Worm (Caenorhabditis elegans) whole organism, early embryonic: ENCODE results near the gene K08B5.1.
A peak's percentile ranks its signal among the peaks of the same experiment; 100 is the strongest.
"Not testable (repeated sequence)": the region's sequence is repeated elsewhere in the genome, so short reads cannot be mapped to it uniquely, and the experiment has no call there.

ENCODE experiments used
- B0310.2 ChIP-seq: sonication (generic microtip); optimal IDR thresholded peaks from 2 replicates; lab custom pipeline; 2016; ENCODE audit warnings: mild to moderate bottlenecking, missing genetic modification characterization, missing compliant biosample characterization
- F13C5.2 ChIP-seq: sonication (generic microtip); optimal IDR thresholded peaks from 2 replicates; lab custom pipeline; 2017; ENCODE audit warnings: mild to moderate bottlenecking, missing genetic modification characterization, inconsistent platforms, missing compliant biosample characterization
- aly-1 ChIP-seq: sonication (generic microtip); optimal IDR thresholded peaks from 2 replicates; lab custom pipeline; 2016; ENCODE audit warnings: missing genetic modification characterization, missing compliant biosample characterization
- ama-1 ChIP-seq: fragments of 150-350 bp; optimal IDR thresholded peaks from 2 replicates; lab custom pipeline; 2014
- ceh-13 ChIP-seq: fragments of 200-800 bp; sonication (Bioruptor generic); optimal IDR thresholded peaks from 2 replicates; lab custom pipeline; 2018; ENCODE audit warnings: mild to moderate bottlenecking, missing genetic modification characterization, missing compliant biosample characterization
- ceh-36 ChIP-seq: sonication (generic microtip); optimal IDR thresholded peaks from 2 replicates; lab custom pipeline; 2016; ENCODE audit warnings: missing genetic modification characterization, inconsistent platforms, missing compliant biosample characterization
- ets-7 ChIP-seq: sonication (generic microtip); optimal IDR thresholded peaks from 2 replicates; lab custom pipeline; 2016; ENCODE audit warnings: missing genotype, missing genetic modification characterization, missing compliant biosample characterization
- flt-1 ChIP-seq: fragments of 200-800 bp; sonication (Bioruptor generic); IDR thresholded peaks from 2 replicates; pipeline ENCODE4 v1.3.6; 2022; ENCODE audit warnings: missing genetic modification characterization, missing compliant biosample characterization
- hmbx-1 ChIP-seq: sonication (generic microtip); optimal IDR thresholded peaks from 2 replicates; lab custom pipeline; 2016; ENCODE audit warnings: mild to moderate bottlenecking, missing genetic modification characterization, missing compliant biosample characterization
- hmg-4 ChIP-seq: fragments of 200-800 bp; sonication (Bioruptor generic); optimal IDR thresholded peaks from 2 replicates; lab custom pipeline; 2018; ENCODE audit warnings: mild to moderate bottlenecking, missing genetic modification characterization, missing compliant biosample characterization
- hnd-1 ChIP-seq: sonication (generic microtip); optimal IDR thresholded peaks from 2 replicates; lab custom pipeline; 2016; ENCODE audit warnings: missing genetic modification characterization, missing compliant biosample characterization
- pes-1 ChIP-seq: fragments of 200-800 bp; sonication (Bioruptor generic); IDR thresholded peaks from 2 replicates; pipeline ENCODE4 v1.3.6; 2022; ENCODE audit warnings: missing genetic modification reagents, missing genetic modification characterization, missing compliant biosample characterization
- scrt-1 ChIP-seq: fragments of 200-800 bp; sonication (Bioruptor generic); IDR thresholded peaks from 2 replicates; pipeline ENCODE4 v1.3.6; 2022; ENCODE audit warnings: missing genetic modification characterization, missing compliant biosample characterization
- sea-1 ChIP-seq: fragments of 200-800 bp; sonication (Bioruptor generic); conservative IDR thresholded peaks from 2 replicates; pipeline ENCODE4 v1.3.6; 2022; ENCODE audit warnings: missing genetic modification characterization, missing compliant biosample characterization
- tbx-11 ChIP-seq: fragments of 200-800 bp; sonication (Bioruptor generic); IDR thresholded peaks from 2 replicates; pipeline ENCODE4 v1.3.6; 2022; ENCODE audit warnings: missing genetic modification characterization, missing compliant biosample characterization
- tbx-37 ChIP-seq: fragments of 200-800 bp; sonication (Bioruptor generic); conservative IDR thresholded peaks from 2 replicates; pipeline ENCODE4 v1.3.6; 2022; ENCODE audit warnings: missing genetic modification reagents, missing genetic modification characterization, missing compliant biosample characterization
- tra-4 ChIP-seq: sonication (generic microtip); optimal IDR thresholded peaks from 2 replicates; lab custom pipeline; 2017; ENCODE audit warnings: missing genetic modification characterization, missing compliant biosample characterization

K08B5.1 gene

DNA sequence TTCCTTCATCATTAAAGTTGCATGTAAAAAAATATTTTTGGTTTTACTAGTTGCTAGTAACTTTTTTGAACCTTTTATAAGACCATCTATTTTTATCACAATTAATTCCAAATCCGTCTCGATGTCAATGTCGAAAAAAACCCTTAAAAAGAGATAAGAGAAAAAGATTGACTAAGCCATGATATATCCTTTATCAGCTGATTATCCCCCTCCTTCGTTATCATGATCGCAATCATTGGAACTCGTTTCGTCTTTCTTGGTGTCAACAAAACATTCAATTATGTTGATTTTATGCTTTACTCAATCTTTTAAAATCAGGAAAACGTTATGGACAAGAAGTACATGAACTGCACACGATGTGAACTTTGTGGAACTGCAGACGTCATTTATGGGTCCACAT lies at the start of gene K08B5.1:
Gene K08B5.1 (plus strand): TSS at position 318 of the 400 bp plus-strand sequence.
- TF ChIP-seq sea-1 (no peak), tbx-37 (GFP tag; lab: Robert Waterston, UW) (no peak), B0310.2 (tag; lab: Kevin White, UChicago) (no peak), pes-1 (no peak), hnd-1 (tag; lab: Kevin White, UChicago) (no peak), tra-4 (tag; lab: Kevin White, UChicago) (no peak), tbx-11 (GFP tag; lab: Robert Waterston, UW) (no peak), F13C5.2 (no peak), hmg-4 (no peak), hmbx-1 (no peak), scrt-1 (GFP tag; lab: Robert Waterston, UW) (no peak), flt-1 (GFP tag; lab: Robert Waterston, UW) (no peak), aly-1 (tag; lab: Kevin White, UChicago) (no peak), ets-7 (no peak), ceh-13 (GFP tag; lab: Kevin White, UChicago) (no peak), ceh-36 (tag; lab: Kevin White, UChicago) (no peak), ama-1 (lab: Kevin White, UChicago) (no peak)

ce11 chrX:16515265-16515664 lies 43.0 kb upstream of the K08B5.1 start, which contains the start of gene T25D1.2:
Gene T25D1.2 (plus strand): TSS chrX:16515565.
- not testable (repeated sequence) for TF ChIP-seq pes-1; B0310.2 (tag; lab: Kevin White, UChicago); scrt-1 (GFP tag; lab: Robert Waterston, UW)

- no peak for TF ChIP-seq pes-1
- TF ChIP-seq hnd-1 (tag; lab: Kevin White, UChicago), result no peak
- no peak for TF ChIP-seq aly-1 (tag; lab: Kevin White, UChicago)
- no peak for TF ChIP-seq tbx-37 (GFP tag; lab: Robert Waterston, UW)
- TF ChIP-seq ceh-13 (GFP tag; lab: Kevin White, UChicago), result no peak
- no peak for TF ChIP-seq tra-4 (tag; lab: Kevin White, UChicago)
- no peak for TF ChIP-seq ceh-36 (tag; lab: Kevin White, UChicago)
- TF ChIP-seq scrt-1 (GFP tag; lab: Robert Waterston, UW), result no peak
- TF ChIP-seq ama-1 (lab: Kevin White, UChicago), result no peak
- no peak for TF ChIP-seq B0310.2 (tag; lab: Kevin White, UChicago)
- no peak for TF ChIP-seq tbx-11 (GFP tag; lab: Robert Waterston, UW)
- no peak for TF ChIP-seq F13C5.2
- no peak for TF ChIP-seq hmg-4
- no peak for TF ChIP-seq ets-7
These were observed 39.5 kb upstream of the K08B5.1 start for ce11 chrX:16518771-16519170.

- TF ChIP-seq ceh-36 (tag; lab: Kevin White, UChicago), result no peak
- no peak for TF ChIP-seq B0310.2 (tag; lab: Kevin White, UChicago)
- TF ChIP-seq ama-1 (lab: Kevin White, UChicago), result no peak
- no peak for TF ChIP-seq sea-1
- TF ChIP-seq aly-1 (tag; lab: Kevin White, UChicago), result no peak
These were observed 38.7 kb upstream of the K08B5.1 start, which contains the start of gene T25D1.1 for ce11 chrX:16519517-16519916. Gene T25D1.1 (plus strand): TSS chrX:16519817.

DNA sequence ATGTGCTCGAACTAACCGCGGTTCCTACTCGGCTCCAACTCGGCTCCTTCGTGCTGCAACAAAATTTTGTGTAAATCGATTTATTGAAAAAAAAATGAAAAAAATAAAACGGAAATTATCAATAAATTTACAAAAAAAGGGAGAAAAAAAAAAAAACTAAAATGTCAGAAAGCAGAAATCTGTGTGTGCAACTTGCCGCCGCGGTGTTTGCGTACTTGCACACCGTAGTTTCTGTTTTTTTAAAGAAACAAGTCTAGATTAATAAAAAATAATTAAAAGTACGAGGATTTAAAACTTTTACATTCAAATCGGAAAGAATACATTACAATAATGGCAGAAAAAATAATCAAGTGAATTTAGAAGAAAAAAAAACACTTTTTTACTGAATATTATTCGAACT lies 36.5 kb upstream of the K08B5.1 start:
- TF ChIP-seq hmg-4 (no peak), B0310.2 (tag; lab: Kevin White, UChicago) (no peak), tra-4 (tag; lab: Kevin White, UChicago) (no peak), ceh-36 (tag; lab: Kevin White, UChicago) (no peak), F13C5.2 (no peak), hnd-1 (tag; lab: Kevin White, UChicago) (no peak), tbx-37 (GFP tag; lab: Robert Waterston, UW) (no peak), hmbx-1 (no peak), aly-1 (tag; lab: Kevin White, UChicago) (no peak), ets-7 (no peak)

DNA sequence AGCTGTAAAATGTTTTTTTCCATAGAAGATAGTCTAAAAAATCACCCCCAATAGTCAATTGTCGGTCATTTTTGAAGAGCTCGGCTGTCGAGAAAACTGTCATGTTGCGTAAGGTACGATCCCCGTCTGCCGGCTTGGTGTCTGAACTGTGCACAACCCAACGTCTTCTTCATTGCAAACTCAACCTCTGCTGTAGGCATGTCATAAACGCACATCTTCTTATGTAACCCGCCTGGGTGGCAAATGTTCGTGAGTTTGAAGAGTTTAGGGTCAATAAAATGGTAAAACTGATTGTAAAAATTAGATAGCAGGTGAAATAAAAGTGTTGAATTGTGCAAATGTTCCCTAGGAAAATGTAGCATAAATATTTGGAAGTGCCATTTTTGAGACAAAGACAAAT lies 33.9 kb upstream of the K08B5.1 start:
- no peak for TF ChIP-seq pes-1
- TF ChIP-seq sea-1, result no peak
- no peak for TF ChIP-seq tra-4 (tag; lab: Kevin White, UChicago)
- no peak for TF ChIP-seq ceh-36 (tag; lab: Kevin White, UChicago)
- no peak for TF ChIP-seq hnd-1 (tag; lab: Kevin White, UChicago)
- TF ChIP-seq scrt-1 (GFP tag; lab: Robert Waterston, UW), result no peak
- TF ChIP-seq F13C5.2, result no peak
- no peak for TF ChIP-seq hmbx-1
- no peak for TF ChIP-seq ceh-13 (GFP tag; lab: Kevin White, UChicago)
- no peak for TF ChIP-seq hmg-4
- TF ChIP-seq tbx-11 (GFP tag; lab: Robert Waterston, UW), result no peak
- TF ChIP-seq B0310.2 (tag; lab: Kevin White, UChicago), result no peak

DNA sequence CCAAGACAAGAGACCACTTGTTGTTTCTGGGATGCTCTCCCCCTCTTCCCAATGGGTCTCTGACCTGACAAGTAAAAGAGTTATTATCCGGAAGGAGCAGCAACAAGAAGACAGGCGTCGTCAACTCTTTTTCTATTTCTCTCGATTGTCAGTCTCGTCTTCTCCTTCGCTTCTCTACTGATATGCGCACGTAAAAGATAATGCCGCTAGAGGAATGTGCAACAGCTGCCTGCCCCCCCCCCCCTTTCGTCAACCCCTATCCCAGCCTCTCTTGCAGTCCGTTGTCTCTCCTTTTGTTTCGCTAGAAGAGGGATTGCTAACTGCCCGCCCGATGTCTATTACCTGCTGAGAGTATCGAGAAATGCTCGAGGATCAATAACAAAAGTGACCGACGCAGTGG lies 32.6 kb upstream of the K08B5.1 start:
- TF ChIP-seq hmg-4 (peak; percentile 64), scrt-1 (GFP tag; lab: Robert Waterston, UW) (no peak), B0310.2 (tag; lab: Kevin White, UChicago) (no peak)

ce11 chrX:16527815-16528214 lies 30.4 kb upstream of the K08B5.1 start:
- no peak for TF ChIP-seq ceh-36 (tag; lab: Kevin White, UChicago)
- no peak for TF ChIP-seq tra-4 (tag; lab: Kevin White, UChicago)
- no peak for TF ChIP-seq ama-1 (lab: Kevin White, UChicago)

- TF ChIP-seq aly-1 (tag; lab: Kevin White, UChicago), result no peak
- no peak for TF ChIP-seq tra-4 (tag; lab: Kevin White, UChicago)
- no peak for TF ChIP-seq scrt-1 (GFP tag; lab: Robert Waterston, UW)
- TF ChIP-seq hmg-4, result no peak
- no peak for TF ChIP-seq ceh-13 (GFP tag; lab: Kevin White, UChicago)
- TF ChIP-seq flt-1 (GFP tag; lab: Robert Waterston, UW), result no peak
- TF ChIP-seq sea-1, result no peak
- TF ChIP-seq pes-1, result no peak
- TF ChIP-seq tbx-11 (GFP tag; lab: Robert Waterston, UW), result no peak
- TF ChIP-seq ama-1 (lab: Kevin White, UChicago), result no peak
- no peak for TF ChIP-seq hnd-1 (tag; lab: Kevin White, UChicago)
- no peak for TF ChIP-seq tbx-37 (GFP tag; lab: Robert Waterston, UW)
- TF ChIP-seq hmbx-1, result no peak
- TF ChIP-seq F13C5.2, result no peak
- TF ChIP-seq ets-7, result no peak
- no peak for TF ChIP-seq B0310.2 (tag; lab: Kevin White, UChicago)
- no peak for TF ChIP-seq ceh-36 (tag; lab: Kevin White, UChicago)
These were observed 28.3 kb upstream of the K08B5.1 start for ce11 chrX:16529937-16530336.
